Fruit fly (Drosophila melanogaster): ENCODE results near the gene CG31522.

Gene CG31522

dm6 chr3R:4428585-4429464 is 33.9 kb downstream of the CG31522 start, which contains the start of gene srl:
srl (minus strand) TSS chr3R:4429335.
- TF ChIP-seq CG12605 (GFP tag; IDR thresholded peaks at IDR 0.05) = no peak
- 0 out of 2 replicates have a peak, but pooled peaks have one; percentile 14 for TF ChIP-seq CG32121 (GFP tag; IDR thresholded peaks at IDR 0.05)

- TF ChIP-seq Ets98B (GFP tag; IDR thresholded peaks at IDR 0.05) (no peak), gl (tag; optimal IDR thresholded peaks at IDR 0.05) (no peak), CG4496 (GFP tag; IDR thresholded peaks at IDR 0.05) (no peak)
These were observed 36.0 kb downstream of the CG31522 start, which contains the start of gene CG31525 for dm6 chr3R:4426730-4427129. CG31525 (plus strand) TSS chr3R:4427030.

dm6 chr3R:4419482-4419881 is 43.2 kb downstream of the CG31522 start, which contains the start of gene CG32944:
CG32944 (minus strand) TSS chr3R:4419578.
- TF ChIP-seq CG12605 (GFP tag; IDR thresholded peaks at IDR 0.05) = no peak
- TF ChIP-seq rn (GFP tag; IDR thresholded peaks at IDR 0.05) = no peak
- no peak for TF ChIP-seq Pif1B (GFP tag; optimal IDR thresholded peaks at IDR 0.05)
- TF ChIP-seq CG13204 (GFP tag; optimal IDR thresholded peaks at IDR 0.05) = no peak
- TF ChIP-seq CG4496 (GFP tag; IDR thresholded peaks at IDR 0.05) = no peak
- TF ChIP-seq CG32121 (GFP tag; IDR thresholded peaks at IDR 0.05) = no peak
- no peak for TF ChIP-seq CG9948 (tag; optimal IDR thresholded peaks at IDR 0.05)
- TF ChIP-seq CG17806 (tag; optimal IDR thresholded peaks at IDR 0.05) = no peak
- TF ChIP-seq CG8301 (tag; optimal IDR thresholded peaks at IDR 0.05) = no peak
- no peak for TF ChIP-seq fd96Ca (GFP tag; IDR thresholded peaks at IDR 0.05)
- no peak for TF ChIP-seq D1 (tag; optimal IDR thresholded peaks at IDR 0.05)
- no peak for TF ChIP-seq Pif1A (GFP tag; optimal IDR thresholded peaks at IDR 0.05)
- TF ChIP-seq Ets98B (GFP tag; IDR thresholded peaks at IDR 0.05) = no peak

dm6 chr3R:4416138-4416537 is 46.5 kb downstream of the CG31522 start, which contains the start of gene CG31528:
CG31528 (plus strand) TSS chr3R:4416438.
- no peak for TF ChIP-seq gl (tag; optimal IDR thresholded peaks at IDR 0.05)
- no peak for TF ChIP-seq CG13204 (GFP tag; optimal IDR thresholded peaks at IDR 0.05)
- no peak for TF ChIP-seq Pif1A (GFP tag; optimal IDR thresholded peaks at IDR 0.05)
- no peak for TF ChIP-seq Pif1B (GFP tag; optimal IDR thresholded peaks at IDR 0.05)
- no peak for TF ChIP-seq CG17806 (tag; optimal IDR thresholded peaks at IDR 0.05)
- TF ChIP-seq CG15710 (tag; optimal IDR thresholded peaks at IDR 0.05) = no peak
- TF ChIP-seq CG34367 (tag; optimal IDR thresholded peaks at IDR 0.05) = no peak
- no peak for TF ChIP-seq D1 (tag; optimal IDR thresholded peaks at IDR 0.05)
- TF ChIP-seq fd96Ca (GFP tag; IDR thresholded peaks at IDR 0.05) = no peak
- TF ChIP-seq CG8159 (tag; optimal IDR thresholded peaks at IDR 0.05) = no peak
- TF ChIP-seq CG14655 (GFP tag; optimal IDR thresholded peaks at IDR 0.05) = no peak
- TF ChIP-seq CG32121 (GFP tag; IDR thresholded peaks at IDR 0.05) = no peak
- TF ChIP-seq Snoo (tag; optimal IDR thresholded peaks at IDR 0.05) = no peak
- no peak for TF ChIP-seq CG10348 (GFP tag; IDR thresholded peaks at IDR 0.05)
- no peak for TF ChIP-seq rn (GFP tag; IDR thresholded peaks at IDR 0.05)
- TF ChIP-seq Ets98B (GFP tag; IDR thresholded peaks at IDR 0.05) = no peak

- TF ChIP-seq CG13204 (GFP tag; optimal IDR thresholded peaks at IDR 0.05) (peak; percentile 46), CG34367 (tag; optimal IDR thresholded peaks at IDR 0.05) (no peak), CG9948 (tag; optimal IDR thresholded peaks at IDR 0.05) (no peak), EcR (GFP tag; optimal IDR thresholded peaks at IDR 0.05) (peak; percentile 96), rn (GFP tag; IDR thresholded peaks at IDR 0.05) (no peak), CG17806 (tag; optimal IDR thresholded peaks at IDR 0.05) (no peak), CG10348 (GFP tag; IDR thresholded peaks at IDR 0.05) (no peak), Pif1B (GFP tag; optimal IDR thresholded peaks at IDR 0.05) (no peak), CG4496 (GFP tag; IDR thresholded peaks at IDR 0.05) (no peak), Pif1A (GFP tag; optimal IDR thresholded peaks at IDR 0.05) (no peak)
These were observed 55.4 kb downstream of the CG31522 start for dm6 chr3R:4407325-4407724.

- TF ChIP-seq CG12605 (GFP tag; IDR thresholded peaks at IDR 0.05) (no peak), rn (GFP tag; IDR thresholded peaks at IDR 0.05) (no peak), CG4496 (GFP tag; IDR thresholded peaks at IDR 0.05) (no peak), CG15710 (tag; optimal IDR thresholded peaks at IDR 0.05) (peak; percentile 1), Pif1B (GFP tag; optimal IDR thresholded peaks at IDR 0.05) (peak; percentile 15), gl (tag; optimal IDR thresholded peaks at IDR 0.05) (no peak), CG14655 (GFP tag; optimal IDR thresholded peaks at IDR 0.05) (no peak), CG8301 (tag; optimal IDR thresholded peaks at IDR 0.05) (peak; percentile 8), fd96Ca (GFP tag; IDR thresholded peaks at IDR 0.05) (0 out of 3 replicates have a peak, but pooled peaks have one; percentile 30), EcR (GFP tag; optimal IDR thresholded peaks at IDR 0.05) (peak; percentile 77), CG17806 (tag; optimal IDR thresholded peaks at IDR 0.05) (peak; percentile 10), Pif1A (GFP tag; optimal IDR thresholded peaks at IDR 0.05) (no peak), D1 (tag; optimal IDR thresholded peaks at IDR 0.05) (no peak), CG10348 (GFP tag; IDR thresholded peaks at IDR 0.05) (no peak), CG32121 (GFP tag; IDR thresholded peaks at IDR 0.05) (no peak), CG8159 (tag; optimal IDR thresholded peaks at IDR 0.05) (no peak), Ets98B (GFP tag; IDR thresholded peaks at IDR 0.05) (no peak), Snoo (tag; optimal IDR thresholded peaks at IDR 0.05) (no peak), CG9948 (tag; optimal IDR thresholded peaks at IDR 0.05) (peak; percentile 8), CG13204 (GFP tag; optimal IDR thresholded peaks at IDR 0.05) (no peak), CG34367 (tag; optimal IDR thresholded peaks at IDR 0.05) (no peak)
These were observed 58.8 kb downstream of the CG31522 start for dm6 chr3R:4403706-4404392.
